Fruit fly (Drosophila melanogaster): Measurements from ENCODE around the gene CG4884.

The CG4884 gene

dm6 chr3R:27947682-27948245 lies 11.3 kb downstream of the CG4884 start, which contains the start of gene mfrn:
TSS of gene mfrn (minus strand) at chr3R:27948021.
- TF ChIP-seq ovo (GFP tag; optimal IDR thresholded peaks at IDR 0.05), result no peak
- TF ChIP-seq Crg-1 (GFP tag; optimal IDR thresholded peaks at IDR 0.05), result no peak
- TF ChIP-seq Mnt (GFP tag; optimal IDR thresholded peaks at IDR 0.05), result peak; percentile 84
- no peak for TF ChIP-seq CG5204 (GFP tag; optimal IDR thresholded peaks at IDR 0.05)
- TF ChIP-seq cic (GFP tag; optimal IDR thresholded peaks at IDR 0.05), result no peak

- TF ChIP-seq CG5204 (GFP tag; optimal IDR thresholded peaks at IDR 0.05), result no peak
- TF ChIP-seq CG7101 (tag; optimal IDR thresholded peaks at IDR 0.05), result peak; percentile 5
- TF ChIP-seq Clk (GFP tag; optimal IDR thresholded peaks at IDR 0.05), result no peak
- TF ChIP-seq toe (GFP tag; optimal IDR thresholded peaks at IDR 0.05), result no peak
- TF ChIP-seq kay (GFP tag; ENCODE audit: borderline replicate concordance), result no peak
- no peak for TF ChIP-seq CG14711 (tag; optimal IDR thresholded peaks at IDR 0.05)
- TF ChIP-seq pad (GFP tag; optimal IDR thresholded peaks at IDR 0.05), result no peak
- TF ChIP-seq Mnt (GFP tag; optimal IDR thresholded peaks at IDR 0.05), result peak; percentile 13
- peak; percentile 13 for TF ChIP-seq Crg-1 (GFP tag; optimal IDR thresholded peaks at IDR 0.05)
- TF ChIP-seq CG12768 (GFP tag; optimal IDR thresholded peaks at IDR 0.05), result no peak
- peak; percentile 1 for TF ChIP-seq CG1620 (GFP tag; optimal IDR thresholded peaks at IDR 0.05)
- TF ChIP-seq cnc (optimal IDR thresholded peaks at IDR 0.05), result no peak
Observed at dm6 chr3R:27946555-27947204, 12.4 kb downstream of the CG4884 start.

dm6 chr3R:27945398-27945797 lies 13.6 kb downstream of the CG4884 start:
- TF ChIP-seq cnc (optimal IDR thresholded peaks at IDR 0.05) (peak; percentile 58 to 94), CG5204 (GFP tag; optimal IDR thresholded peaks at IDR 0.05) (no peak)

dm6 chr3R:27937752-27938694 lies 21.0 kb downstream of the CG4884 start, which contains the start of the genes NSD and BOD1:
TSS of gene NSD (minus strand) at chr3R:27937853.
TSS of gene BOD1 (plus strand) at chr3R:27938245.
- TF ChIP-seq cnc (optimal IDR thresholded peaks at IDR 0.05) (no peak), Clk (GFP tag; optimal IDR thresholded peaks at IDR 0.05) (peak; percentile 8), pad (GFP tag; optimal IDR thresholded peaks at IDR 0.05) (peak; percentile 14), CG11617 (GFP tag; optimal IDR thresholded peaks at IDR 0.05) (peak; percentile 42), bab1 (GFP tag; optimal IDR thresholded peaks at IDR 0.05) (peak; percentile 8), Mnt (GFP tag; optimal IDR thresholded peaks at IDR 0.05) (peak; percentile 39), Crg-1 (GFP tag; optimal IDR thresholded peaks at IDR 0.05) (no peak), toe (GFP tag; optimal IDR thresholded peaks at IDR 0.05) (peak; percentile 40), CG33017 (tag; optimal IDR thresholded peaks at IDR 0.05) (no peak), tj (GFP tag; optimal IDR thresholded peaks at IDR 0.05) (peak; percentile 20), Hr96 (GFP tag; optimal IDR thresholded peaks at IDR 0.05) (peak; percentile 17), CG1620 (GFP tag; optimal IDR thresholded peaks at IDR 0.05) (no peak), ovo (GFP tag; optimal IDR thresholded peaks at IDR 0.05) (peak; percentile 5), CG7101 (tag; optimal IDR thresholded peaks at IDR 0.05) (peak; percentile 50)

- TF ChIP-seq CG11617 (GFP tag; optimal IDR thresholded peaks at IDR 0.05), result no peak
Observed at dm6 chr3R:27931461-27931860, 27.6 kb downstream of the CG4884 start.

- TF ChIP-seq kay (GFP tag; ENCODE audit: borderline replicate concordance) (no peak), Hr96 (GFP tag; optimal IDR thresholded peaks at IDR 0.05) (peak; percentile 13), ovo (GFP tag; optimal IDR thresholded peaks at IDR 0.05) (no peak), cic (GFP tag; optimal IDR thresholded peaks at IDR 0.05) (peak; percentile 97), pad (GFP tag; optimal IDR thresholded peaks at IDR 0.05) (peak; percentile 9), CG33017 (tag; optimal IDR thresholded peaks at IDR 0.05) (no peak), CG5204 (GFP tag; optimal IDR thresholded peaks at IDR 0.05) (no peak), CG7045 (GFP tag; optimal IDR thresholded peaks at IDR 0.05) (no peak), Crg-1 (GFP tag; optimal IDR thresholded peaks at IDR 0.05) (no peak), CG14711 (tag; optimal IDR thresholded peaks at IDR 0.05) (no peak), CG1620 (GFP tag; optimal IDR thresholded peaks at IDR 0.05) (no peak), Mnt (GFP tag; optimal IDR thresholded peaks at IDR 0.05) (peak; percentile 10), CG7101 (tag; optimal IDR thresholded peaks at IDR 0.05) (no peak), Clk (GFP tag; optimal IDR thresholded peaks at IDR 0.05) (no peak), toe (GFP tag; optimal IDR thresholded peaks at IDR 0.05) (no peak), CG11617 (GFP tag; optimal IDR thresholded peaks at IDR 0.05) (peak; percentile 12), bab1 (GFP tag; optimal IDR thresholded peaks at IDR 0.05) (no peak), tj (GFP tag; optimal IDR thresholded peaks at IDR 0.05) (peak; percentile 44), cnc (optimal IDR thresholded peaks at IDR 0.05) (no peak)
Observed at dm6 chr3R:27928984-27929924, 29.8 kb downstream of the CG4884 start.

Measured in whole organism, adult.